Fruit fly (Drosophila melanogaster) whole organism, embryonic: ENCODE measurements around the gene Sulf1.
A peak's percentile ranks its signal among the peaks of the same experiment; 100 is the strongest.

Experiments used
- Atf6 ChIP-seq: fragments of 200-800 bp; sonication (Bioruptor generic); IDR thresholded peaks from 2 replicates; pipeline ENCODE4 v1.3.6; 2022; ENCODE audit warnings: missing biosample characterization, missing genetic modification characterization
- B-H2 ChIP-seq: fragments of 200-800 bp; sonication (Bioruptor generic); optimal IDR thresholded peaks from 2 replicates; lab custom pipeline; 2018; ENCODE audit warnings: missing biosample characterization, mild to moderate bottlenecking, missing genetic modification characterization
- CG10147 ChIP-seq: fragments of 200-800 bp; sonication (Bioruptor generic); optimal IDR thresholded peaks from 2 replicates; lab custom pipeline; 2019; ENCODE audit warnings: missing biosample characterization, mild to moderate bottlenecking, missing genetic modification characterization, moderate library complexity
- CG1024 ChIP-seq: fragments of 200-800 bp; sonication (Bioruptor generic); IDR thresholded peaks from 2 replicates; pipeline ENCODE4 v1.3.6; 2022; ENCODE audit warnings: missing biosample characterization, missing genetic modification characterization
- CG10565 ChIP-seq: fragments of 200-800 bp; sonication (Bioruptor generic); optimal IDR thresholded peaks from 3 replicates; lab custom pipeline; 2016; ENCODE audit warnings: missing biosample characterization, mild to moderate bottlenecking, missing genetic modification characterization
- CG11696 ChIP-seq: fragments of 200-800 bp; sonication (Bioruptor generic); IDR thresholded peaks from 2 replicates; pipeline ENCODE4 v1.3.6; 2022; ENCODE audit warnings: missing biosample characterization, missing genetic modification characterization
- CG12104 ChIP-seq: fragments of 200-800 bp; sonication (Bioruptor generic); optimal IDR thresholded peaks from 3 replicates; lab custom pipeline; 2016; ENCODE audit warnings: missing biosample characterization, missing genetic modification characterization
- CG12299 ChIP-seq: fragments of 200-800 bp; sonication (Bioruptor generic); optimal IDR thresholded peaks from 2 replicates; lab custom pipeline; 2018; ENCODE audit warnings: missing biosample characterization, mild to moderate bottlenecking, missing genetic modification characterization
- CG13287 ChIP-seq: fragments of 200-800 bp; sonication (Bioruptor generic); IDR thresholded peaks from 2 replicates; pipeline ENCODE4 v1.3.6; 2022; ENCODE audit warnings: missing biosample characterization, missing genetic modification characterization; ENCODE audit not compliant: partially characterized antibody
- CG13775 ChIP-seq: fragments of 200-800 bp; sonication (Bioruptor generic); optimal IDR thresholded peaks from 3 replicates; lab custom pipeline; 2017; ENCODE audit warnings: missing biosample characterization, mild to moderate bottlenecking, missing genetic modification characterization
- CG14050 ChIP-seq: fragments of 200-800 bp; sonication (Bioruptor generic); IDR thresholded peaks from 3 replicates; pipeline ENCODE4 v1.3.6; 2022; ENCODE audit warnings: missing biosample characterization, missing genetic modification characterization
- CG14860 ChIP-seq: fragments of 200-800 bp; sonication (Bioruptor generic); IDR thresholded peaks from 3 replicates; pipeline ENCODE4 v1.3.6; 2022; ENCODE audit warnings: missing biosample characterization, missing genetic modification characterization; ENCODE audit not compliant: partially characterized antibody
- CG15011 ChIP-seq: fragments of 200-800 bp; sonication (Bioruptor generic); optimal IDR thresholded peaks from 3 replicates; lab custom pipeline; 2018; ENCODE audit warnings: missing biosample characterization, mild to moderate bottlenecking, missing genetic modification characterization
- CG1529 ChIP-seq: fragments of 200-800 bp; sonication (Bioruptor generic); optimal IDR thresholded peaks from 3 replicates; lab custom pipeline; 2018; ENCODE audit warnings: missing biosample characterization, missing genetic modification characterization
- CG15514 ChIP-seq: fragments of 200-800 bp; sonication (Bioruptor generic); optimal IDR thresholded peaks from 3 replicates; lab custom pipeline; 2017; ENCODE audit warnings: missing biosample characterization, missing genetic modification characterization, mild to moderate bottlenecking, moderate library complexity, missing genetic modification reagents
- CG16813 ChIP-seq: fragments of 200-800 bp; sonication (Bioruptor generic); IDR thresholded peaks from 3 replicates; pipeline ENCODE4 v1.3.6; 2022; ENCODE audit warnings: missing biosample characterization, missing genetic modification characterization; ENCODE audit not compliant: partially characterized antibody
- CG2712 ChIP-seq: fragments of 200-800 bp; optimal IDR thresholded peaks from 3 replicates; lab custom pipeline; 2019; ENCODE audit warnings: missing biosample characterization, mild to moderate bottlenecking, missing genetic modification characterization, moderate library complexity
- CG2889 ChIP-seq: fragments of 200-800 bp; sonication (Bioruptor generic); IDR thresholded peaks from 3 replicates; pipeline ENCODE4 v1.3.6; 2022; ENCODE audit warnings: missing biosample characterization, missing genetic modification characterization
- CG33557 ChIP-seq: fragments of 200-800 bp; sonication (Bioruptor generic); optimal IDR thresholded peaks from 2 replicates; lab custom pipeline; 2019; ENCODE audit warnings: missing biosample characterization, mild to moderate bottlenecking, missing genetic modification characterization, moderate library complexity
- CG3847 ChIP-seq: fragments of 200-800 bp; sonication (Bioruptor generic); IDR thresholded peaks from 2 replicates; pipeline ENCODE4 v1.3.6; 2022; ENCODE audit warnings: missing biosample characterization, missing genetic modification characterization
- CG4820 ChIP-seq: fragments of 200-800 bp; sonication (Bioruptor generic); optimal IDR thresholded peaks from 3 replicates; lab custom pipeline; 2016; ENCODE audit warnings: missing biosample characterization, missing genetic modification characterization
- CG6175 ChIP-seq: fragments of 200-800 bp; sonication (Bioruptor generic); IDR thresholded peaks from 3 replicates; pipeline ENCODE4 v1.3.6; 2022; ENCODE audit warnings: missing biosample characterization, missing genetic modification characterization
- CG6254 ChIP-seq: fragments of 200-800 bp; sonication (Bioruptor generic); optimal IDR thresholded peaks from 3 replicates; lab custom pipeline; 2017; ENCODE audit warnings: mild to moderate bottlenecking, missing biosample characterization, missing genetic modification reagents, missing genetic modification characterization
- CG6654 ChIP-seq: fragments of 200-800 bp; sonication (Bioruptor generic); optimal IDR thresholded peaks from 2 replicates; lab custom pipeline; 2017; ENCODE audit warnings: missing biosample characterization, mild to moderate bottlenecking, missing genetic modification characterization
- CG6683 ChIP-seq: fragments of 200-800 bp; sonication (Bioruptor generic); optimal IDR thresholded peaks from 2 replicates; lab custom pipeline; 2017; ENCODE audit warnings: missing biosample characterization, mild to moderate bottlenecking, missing genetic modification characterization, missing genetic modification reagents
- CG7928 ChIP-seq: fragments of 200-800 bp; sonication (Bioruptor generic); optimal IDR thresholded peaks from 2 replicates; lab custom pipeline; 2017; ENCODE audit warnings: missing biosample characterization, mild to moderate bottlenecking, missing genetic modification characterization
- CG7987 ChIP-seq: fragments of 200-800 bp; sonication (Bioruptor generic); optimal IDR thresholded peaks from 2 replicates; lab custom pipeline; 2018; ENCODE audit warnings: missing biosample characterization, mild to moderate bottlenecking, missing genetic modification characterization, moderate library complexity
- CG9797 ChIP-seq: fragments of 200-800 bp; sonication (Bioruptor generic); optimal IDR thresholded peaks from 3 replicates; lab custom pipeline; 2018; ENCODE audit warnings: missing biosample characterization, mild to moderate bottlenecking, missing genetic modification characterization
- ERR ChIP-seq: fragments of 200-800 bp; sonication (Bioruptor generic); optimal IDR thresholded peaks from 2 replicates; lab custom pipeline; 2016; ENCODE audit warnings: missing biosample characterization, missing genetic modification characterization
- Elba2 ChIP-seq: fragments of 200-800 bp; sonication (Bioruptor generic); optimal IDR thresholded peaks from 3 replicates; lab custom pipeline; 2016; ENCODE audit warnings: missing biosample characterization, missing genetic modification characterization
- Fer3 ChIP-seq: fragments of 200-800 bp; sonication (Bioruptor generic); optimal IDR thresholded peaks from 2 replicates; lab custom pipeline; 2018; ENCODE audit warnings: missing biosample characterization, mild to moderate bottlenecking, missing genetic modification characterization, moderate library complexity
- H2.0 ChIP-seq: fragments of 200-800 bp; sonication (Bioruptor generic); IDR thresholded peaks from 2 replicates; pipeline ENCODE4 v1.3.6; 2022; ENCODE audit warnings: missing biosample characterization, missing genetic modification characterization
- HHEX ChIP-seq: fragments of 200-800 bp; sonication (Bioruptor generic); optimal IDR thresholded peaks from 3 replicates; lab custom pipeline; 2017; ENCODE audit warnings: missing biosample characterization, mild to moderate bottlenecking, missing genetic modification characterization, missing genetic modification reagents
- Hmx ChIP-seq: fragments of 200-800 bp; sonication (Bioruptor generic); optimal IDR thresholded peaks from 2 replicates; lab custom pipeline; 2016; ENCODE audit warnings: missing biosample characterization, missing genetic modification characterization
- MTF-1 ChIP-seq: fragments of 200-800 bp; sonication (Bioruptor generic); optimal IDR thresholded peaks from 2 replicates; lab custom pipeline; 2018; ENCODE audit warnings: missing biosample characterization, mild to moderate bottlenecking, missing genetic modification characterization, borderline replicate concordance
- NK7.1 ChIP-seq: fragments of 200-800 bp; sonication (Bioruptor generic); optimal IDR thresholded peaks from 3 replicates; lab custom pipeline; 2016; ENCODE audit warnings: missing biosample characterization, missing genetic modification characterization
- Oli ChIP-seq: fragments of 200-800 bp; sonication (Bioruptor generic); optimal IDR thresholded peaks from 2 replicates; lab custom pipeline; 2018; ENCODE audit warnings: missing biosample characterization, mild to moderate bottlenecking, missing genetic modification characterization, moderate library complexity
- Pdp1 ChIP-seq, 2 experiments: fragments of 200-800 bp; sonication (Bioruptor generic); optimal IDR thresholded peaks; 3 replicates each; lab custom pipeline; 2016; ENCODE audit warnings: missing biosample characterization in 2 of 2, missing genetic modification characterization in 2 of 2, mild to moderate bottlenecking in 1 of 2, moderate library complexity in 1 of 2
- Ptx1 ChIP-seq: fragments of 200-800 bp; sonication (Bioruptor generic); IDR thresholded peaks from 2 replicates; pipeline ENCODE4 v1.3.6; 2022; ENCODE audit warnings: missing biosample characterization, missing genetic modification characterization
- Spps ChIP-seq: fragments of 200-800 bp; sonication (Bioruptor generic); optimal IDR thresholded peaks from 2 replicates; lab custom pipeline; 2018; ENCODE audit warnings: missing biosample characterization, mild to moderate bottlenecking, missing genetic modification characterization
- Vsx1 ChIP-seq: fragments of 200-800 bp; sonication (Bioruptor generic); optimal IDR thresholded peaks from 2 replicates; lab custom pipeline; 2017; ENCODE audit warnings: missing biosample characterization, mild to moderate bottlenecking, missing genetic modification characterization, missing genetic modification reagents
- hth ChIP-seq: fragments of >200 bp; optimal IDR thresholded peaks from 2 replicates; lab custom pipeline; 2017; ENCODE audit warnings: inconsistent platforms
- jigr1 ChIP-seq: fragments of 200-800 bp; sonication (Bioruptor generic); IDR thresholded peaks from 3 replicates; pipeline ENCODE4 v1.3.6; 2022; ENCODE audit warnings: missing biosample characterization, missing genetic modification characterization
- kah ChIP-seq: fragments of 200-800 bp; sonication (Bioruptor generic); optimal IDR thresholded peaks from 2 replicates; lab custom pipeline; 2018; ENCODE audit warnings: missing biosample characterization, mild to moderate bottlenecking, missing genetic modification characterization
- lmd ChIP-seq: fragments of 200-800 bp; sonication (Bioruptor generic); IDR thresholded peaks from 2 replicates; pipeline ENCODE4 v1.3.6; 2022; ENCODE audit warnings: missing biosample characterization, missing genetic modification characterization
- lov ChIP-seq, 2 experiments: fragments of 200-800 bp in 1 of 2; fragments of >200 bp in 1 of 2; sonication (Bioruptor generic) in 1 of 2; IDR thresholded peaks in 1 of 2; optimal IDR thresholded peaks in 1 of 2; 2 replicates in 1 of 2; 3 replicates in 1 of 2; pipeline versions ENCODE4 v1.3.6 to Lab custom; 2017 to 2022; ENCODE audit warnings: missing biosample characterization in 1 of 2, missing genetic modification characterization in 1 of 2
- peb ChIP-seq: fragments of 200-800 bp; sonication (Bioruptor generic); IDR thresholded peaks from 2 replicates; pipeline ENCODE4 v1.3.6; 2022; ENCODE audit warnings: missing biosample characterization, missing genetic modification characterization
- salm ChIP-seq: fragments of 200-800 bp; sonication (Bioruptor generic); optimal IDR thresholded peaks from 2 replicates; lab custom pipeline; 2018; ENCODE audit warnings: missing biosample characterization, mild to moderate bottlenecking, missing genetic modification characterization
- slp2 ChIP-seq: fragments of 200-800 bp; sonication (Bioruptor generic); optimal IDR thresholded peaks from 2 replicates; lab custom pipeline; 2016; ENCODE audit warnings: missing biosample characterization, missing genetic modification characterization
- wdn ChIP-seq: fragments of 200-800 bp; sonication (Bioruptor generic); IDR thresholded peaks from 2 replicates; pipeline ENCODE4 v1.3.6; 2022; ENCODE audit warnings: missing biosample characterization, missing genetic modification characterization

Gene Sulf1

DNA sequence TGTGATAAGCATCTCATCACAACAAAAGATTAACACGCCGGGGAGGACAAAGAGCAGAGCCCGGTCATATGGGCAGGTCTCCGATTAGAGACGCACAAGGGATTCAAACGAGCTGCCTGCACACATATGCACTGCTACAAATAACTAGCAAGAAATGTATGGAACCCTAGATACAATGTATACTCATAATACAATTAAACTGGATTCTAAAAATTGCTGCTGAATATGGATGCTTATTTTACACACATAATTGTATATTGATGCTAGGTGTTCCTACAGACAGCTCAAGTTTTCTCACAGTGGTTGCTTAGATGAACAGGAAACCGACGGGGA lies 2.4 kb downstream of the Sulf1 start (continued):
- TF ChIP-seq Hmx (GFP tag; lab: Kevin White, UChicago) (no peak), MTF-1 (GFP tag; lab: Kevin White, UChicago) (no peak), CG6175 (GFP tag; lab: Robert Waterston, UW) (no peak), CG6254 (peak; percentile 72), Fer3 (tag; lab: Kevin White, UChicago) (peak; percentile 20), B-H2 (GFP tag; lab: Kevin White, UChicago) (no peak), CG10565 (GFP tag; lab: Kevin White, UChicago) (no peak), CG10147 (GFP tag; lab: Kevin White, UChicago) (no peak), peb (GFP tag; lab: Robert Waterston, UW) (0 out of 2 replicates have a peak, but pooled peaks have one; percentile 20), CG13287 (no peak), CG6654 (no peak), CG6683 (no peak), CG15011 (GFP tag; lab: Kevin White, UChicago) (no peak), CG14860 (GFP tag; lab: Robert Waterston, UW) (no peak), CG3847 (GFP tag; lab: Robert Waterston, UW) (0 out of 2 replicates have a peak, but pooled peaks have one; percentile 6), CG1529 (GFP tag; lab: Kevin White, UChicago) (peak; percentile 2), CG13775 (peak; percentile 69), CG33557 (GFP tag; lab: Kevin White, UChicago) (peak; percentile 64), CG12299 (tag; lab: Kevin White, UChicago) (no peak), Vsx1 (GFP tag; lab: Kevin White, UChicago) (no peak), CG11696 (GFP tag; lab: Robert Waterston, UW) (0 out of 2 replicates have a peak, but pooled peaks have one; percentile 35), CG14050 (GFP tag; lab: Robert Waterston, UW) (no peak), CG9797 (no peak), CG4820 (GFP tag; lab: Kevin White, UChicago) (peak; percentile 61), Pdp1 (GFP tag; optimal IDR thresholded peaks at IDR 0.05; lab: Kevin White, UChicago) (peak; percentile 55 to 58), kah (no peak), Spps (peak; percentile 78), HHEX (GFP tag; lab: Kevin White, UChicago) (peak; percentile 20), NK7.1 (no peak), CG15514 (GFP tag; lab: Kevin White, UChicago) (no peak), Oli (tag; lab: Kevin White, UChicago) (peak; percentile 51), CG16813 (GFP tag; lab: Robert Waterston, UW) (no peak), CG2889 (no peak), Ptx1 (peak; percentile 27; the same call in 1 of the 2 replicates), CG1024 (GFP tag; lab: Robert Waterston, UW) (no peak; the same call in 1 of the 2 replicates), Atf6 (no peak), CG7928 (GFP tag; lab: Kevin White, UChicago) (no peak), hth (lab: Kevin White, UChicago) (no peak), CG2712 (tag; lab: Kevin White, UChicago) (peak; percentile 85), CG7987 (GFP tag; lab: Kevin White, UChicago) (no peak), jigr1 (GFP tag; lab: Robert Waterston, UW) (no peak), wdn (GFP tag; lab: Robert Waterston, UW) (no peak), CG12104 (GFP tag; lab: Kevin White, UChicago) (peak; percentile 40), lov (optimal IDR thresholded peaks at IDR 0.05; lab: Kevin White, UChicago) (no peak), lov (GFP tag; IDR thresholded peaks at IDR 0.05; lab: Robert Waterston, UW) (peak; percentile 46; the same call in 1 of the 3 replicates), slp2 (GFP tag; lab: Kevin White, UChicago) (peak; percentile 26), lmd (GFP tag; lab: Robert Waterston, UW) (peak; percentile 60), Elba2 (GFP tag; lab: Kevin White, UChicago) (peak; percentile 39), H2.0 (GFP tag; lab: Robert Waterston, UW) (0 out of 2 replicates have a peak, but pooled peaks have one; percentile 2), salm (tag; lab: Kevin White, UChicago) (no peak), ERR (no peak)
